Worm (Caenorhabditis elegans) whole organism, L4 larva: ENCODE results near the gene tps-2.

Experiments
- D1046.2 ChIP-seq: fragments of 200-800 bp; sonication (Bioruptor generic); IDR thresholded peaks from 2 replicates; pipeline ENCODE4 v1.3.6; 2022; ENCODE audit warnings: missing genetic modification characterization, missing compliant biosample characterization
- F44E2.7 ChIP-seq: fragments of 200-800 bp; sonication (Bioruptor generic); IDR thresholded peaks from 2 replicates; pipeline ENCODE4 v2.1.2; 2022; ENCODE audit warnings: missing genetic modification characterization, missing compliant biosample characterization
- T26A8.4 ChIP-seq: fragments of 200-800 bp; sonication (Bioruptor generic); IDR thresholded peaks from 2 replicates; pipeline ENCODE4 v1.3.6; 2022; ENCODE audit warnings: missing genetic modification characterization, missing compliant biosample characterization
- Y5F2A.4 ChIP-seq: fragments of 200-800 bp; sonication (Bioruptor generic); optimal IDR thresholded peaks from 2 replicates; lab custom pipeline; 2018; ENCODE audit warnings: mild to moderate bottlenecking, missing genetic modification characterization, missing compliant biosample characterization
- ZK337.2 ChIP-seq: fragments of 200-800 bp; sonication (Bioruptor generic); IDR thresholded peaks from 2 replicates; pipeline ENCODE4 v1.3.6; 2022; ENCODE audit warnings: missing genetic modification reagents, missing genetic modification characterization, missing compliant biosample characterization
- ZK546.5 ChIP-seq, 2 experiments: sonication (generic microtip); optimal IDR thresholded peaks; 2 replicates each; lab custom pipeline; 2017; ENCODE audit warnings: missing biosample characterization in 2 of 2, missing genetic modification characterization in 2 of 2
- aha-1 ChIP-seq: fragments of 150-350 bp; peaks from one replicate; lab custom pipeline; 2014; ENCODE audit warnings: missing biosample characterization, missing genetic modification characterization
- ama-1 ChIP-seq: fragments of 150-350 bp; optimal IDR thresholded peaks from 2 replicates; lab custom pipeline; 2014; ENCODE audit warnings: inconsistent platforms, mixed read lengths
- arid-1 ChIP-seq: fragments of 200-800 bp; sonication (Bioruptor generic); conservative IDR thresholded peaks from 2 replicates; pipeline ENCODE4 v1.3.6; 2022; ENCODE audit warnings: missing genetic modification reagents, missing genetic modification characterization, missing compliant biosample characterization
- daf-16 ChIP-seq, 3 experiments: sonication (generic microtip); optimal IDR thresholded peaks; 2 replicates each; lab custom pipeline; 2016 to 2017; ENCODE audit warnings: missing genetic modification characterization in 3 of 3, missing genetic modification reagents in 3 of 3, mild to moderate bottlenecking in 2 of 3, missing compliant biosample characterization in 2 of 3, missing biosample characterization in 1 of 3, moderate library complexity in 1 of 3
- dmd-6 ChIP-seq: fragments of 200-800 bp; sonication (Bioruptor generic); IDR thresholded peaks from 2 replicates; pipeline ENCODE4 v1.3.6; 2022; ENCODE audit warnings: missing genetic modification reagents, missing genetic modification characterization, missing compliant biosample characterization
- dmd-8 ChIP-seq: fragments of 200-800 bp; sonication (Bioruptor generic); IDR thresholded peaks from 2 replicates; pipeline ENCODE4 v1.3.6; 2022; ENCODE audit warnings: missing genetic modification characterization, missing compliant biosample characterization
- dpl-1 ChIP-seq: fragments of 150-350 bp; optimal IDR thresholded peaks from 2 replicates; lab custom pipeline; 2014; ENCODE audit warnings: missing biosample characterization, missing genetic modification reagents, missing genetic modification characterization
- duxl-1 ChIP-seq: sonication (generic microtip); optimal IDR thresholded peaks from 2 replicates; lab custom pipeline; 2016; ENCODE audit warnings: mild to moderate bottlenecking, missing genetic modification characterization, moderate library complexity, missing compliant biosample characterization; ENCODE audit not compliant: poor library complexity
- dve-1 ChIP-seq: sonication (generic microtip); optimal IDR thresholded peaks from 2 replicates; lab custom pipeline; 2017; ENCODE audit warnings: antibody characterized with exemption, mild to moderate bottlenecking, missing genetic modification characterization, missing compliant biosample characterization; ENCODE audit not compliant: insufficient read depth
- egl-27 ChIP-seq: sonication (generic microtip); optimal IDR thresholded peaks from 3 replicates; lab custom pipeline; 2017; ENCODE audit warnings: missing biosample characterization, missing genetic modification reagents, missing genetic modification characterization
- hif-1 ChIP-seq, 2 experiments: sonication (generic microtip); optimal IDR thresholded peaks; 2 replicates each; lab custom pipeline; 2016 to 2017; ENCODE audit warnings: missing compliant biosample characterization in 2 of 2, missing genetic modification characterization in 2 of 2, missing genetic modification reagents in 2 of 2, missing genotype in 2 of 2, mild to moderate bottlenecking in 1 of 2
- hlh-30 ChIP-seq: sonication (generic microtip); optimal IDR thresholded peaks from 2 replicates; lab custom pipeline; 2017; ENCODE audit warnings: antibody characterized with exemption, mild to moderate bottlenecking, missing genetic modification characterization, missing compliant biosample characterization; ENCODE audit not compliant: insufficient read depth
- madf-5 ChIP-seq, 2 experiments: fragments of 200-800 bp; sonication (Bioruptor generic); IDR thresholded peaks; 2 replicates each; pipeline ENCODE4 v1.3.6; 2022; ENCODE audit warnings: missing compliant biosample characterization in 2 of 2, missing genetic modification characterization in 2 of 2
- madf-9 ChIP-seq: fragments of 200-800 bp; sonication (Bioruptor generic); conservative IDR thresholded peaks from 2 replicates; pipeline ENCODE4 v1.3.6; 2022; ENCODE audit warnings: missing genetic modification reagents, missing genetic modification characterization, missing compliant biosample characterization
- mes-2 ChIP-seq: sonication (generic microtip); optimal IDR thresholded peaks from 2 replicates; lab custom pipeline; 2016; ENCODE audit warnings: missing genotype, mild to moderate bottlenecking, missing genetic modification characterization, missing compliant biosample characterization; ENCODE audit not compliant: poor library complexity, severe bottlenecking
- mxl-2 ChIP-seq: fragments of 200-800 bp; sonication (Bioruptor generic); conservative IDR thresholded peaks from 2 replicates; pipeline ENCODE4 v1.3.6; 2022; ENCODE audit warnings: missing genetic modification reagents, missing genetic modification characterization, missing compliant biosample characterization
- nhr-10 ChIP-seq: fragments of 150-350 bp; optimal IDR thresholded peaks from 2 replicates; lab custom pipeline; 2014; ENCODE audit warnings: missing biosample characterization, missing genetic modification characterization
- nhr-102 ChIP-seq: sonication (generic microtip); optimal IDR thresholded peaks from 2 replicates; lab custom pipeline; 2016; ENCODE audit warnings: mild to moderate bottlenecking, missing genetic modification characterization, moderate library complexity, missing compliant biosample characterization
- nhr-237 ChIP-seq: sonication (generic microtip); optimal IDR thresholded peaks from 2 replicates; lab custom pipeline; 2017; ENCODE audit warnings: missing biosample characterization, missing genetic modification characterization
- nhr-25 ChIP-seq: sonication (generic microtip); optimal IDR thresholded peaks from 2 replicates; lab custom pipeline; 2017; ENCODE audit warnings: missing genetic modification characterization, mild to moderate bottlenecking, missing compliant biosample characterization, antibody characterized with exemption, moderate library complexity, borderline replicate concordance; ENCODE audit not compliant: insufficient read depth
- nhr-42 ChIP-seq: fragments of 200-800 bp; sonication (Bioruptor generic); IDR thresholded peaks from 2 replicates; pipeline ENCODE4 v1.3.6; 2022; ENCODE audit warnings: missing genetic modification characterization, missing compliant biosample characterization
- nhr-48 ChIP-seq: sonication (generic microtip); optimal IDR thresholded peaks from 2 replicates; lab custom pipeline; 2016; ENCODE audit warnings: mild to moderate bottlenecking, missing genetic modification characterization, missing compliant biosample characterization
- nhr-6 ChIP-seq: fragments of 150-350 bp; optimal IDR thresholded peaks from 2 replicates; lab custom pipeline; 2014; ENCODE audit warnings: missing biosample characterization, missing genetic modification characterization
- php-3 ChIP-seq: fragments of 200-800 bp; sonication (Bioruptor generic); IDR thresholded peaks from 2 replicates; pipeline ENCODE4 v1.3.6; 2022; ENCODE audit warnings: missing genetic modification reagents, missing genetic modification characterization, missing compliant biosample characterization
- pqm-1 ChIP-seq: sonication (generic microtip); optimal IDR thresholded peaks from 2 replicates; lab custom pipeline; 2017; ENCODE audit warnings: missing biosample characterization, missing genetic modification characterization
- sdz-12 ChIP-seq: fragments of 200-800 bp; sonication (Bioruptor generic); optimal IDR thresholded peaks from 2 replicates; lab custom pipeline; 2018; ENCODE audit warnings: mild to moderate bottlenecking, missing genetic modification characterization, missing compliant biosample characterization
- snpc-1.2 ChIP-seq: fragments of 200-800 bp; sonication (Bioruptor generic); IDR thresholded peaks from 2 replicates; pipeline ENCODE4 v1.3.6; 2022; ENCODE audit warnings: missing genetic modification reagents, missing genetic modification characterization, missing compliant biosample characterization
- snpc-4 ChIP-seq: fragments of 150-350 bp; optimal IDR thresholded peaks from 2 replicates; lab custom pipeline; 2014; ENCODE audit warnings: missing biosample characterization, missing genetic modification characterization
- tra-1 ChIP-seq: fragments of 200-800 bp; sonication (Bioruptor generic); IDR thresholded peaks from 2 replicates; pipeline ENCODE4 v1.3.6; 2022; ENCODE audit warnings: missing genetic modification reagents, missing genetic modification characterization, missing compliant biosample characterization
- unc-62 ChIP-seq, 3 experiments: fragments of 150-350 bp in 1 of 3; sonication (generic microtip); optimal IDR thresholded peaks in 2 of 3; peaks in 1 of 3; 1 replicate in 1 of 3; 2 replicates in 2 of 3; lab custom pipeline; 2014 to 2017; ENCODE audit warnings: missing biosample characterization in 3 of 3, missing genetic modification characterization in 3 of 3, missing genetic modification reagents in 3 of 3, missing genotype in 1 of 3
- zfp-3 ChIP-seq: fragments of 200-800 bp; sonication (Bioruptor generic); conservative IDR thresholded peaks from 2 replicates; pipeline ENCODE4 v1.3.6; 2022; ENCODE audit warnings: missing genetic modification reagents, missing genetic modification characterization, missing compliant biosample characterization
- zip-11 ChIP-seq: fragments of 200-800 bp; sonication (Bioruptor generic); IDR thresholded peaks from 2 replicates; pipeline ENCODE4 v1.3.6; 2022; ENCODE audit warnings: missing genetic modification characterization, missing compliant biosample characterization

The tps-2 gene

ce11 chrII:14605026-14605425 lies 4.3 kb downstream of the tps-2 start:
- TF ChIP-seq unc-62 (GFP tag; optimal IDR thresholded peaks at IDR 0.05 in 1 of 2; lab: Kevin White, UChicago) (peak in 1 of 2 experiments; percentile 47), unc-62 (tag; optimal IDR thresholded peaks at IDR 0.05; lab: Kevin White, UChicago) (no peak), dve-1 (tag; lab: Kevin White, UChicago) (no peak), hif-1 (tag; optimal IDR thresholded peaks at IDR 0.05; lab: Kevin White, UChicago) (no peak), madf-9 (GFP tag; lab: Robert Waterston, UW) (0 out of 2 replicates have a peak, but pooled peaks have one; percentile 31), mes-2 (tag; lab: Kevin White, UChicago) (peak; percentile 7), duxl-1 (tag; lab: Kevin White, UChicago) (peak; percentile 33), sdz-12 (GFP tag; lab: Kevin White, UChicago) (peak; percentile 44), aha-1 (tag; lab: Kevin White, UChicago) (peak; percentile 97), Y5F2A.4 (peak; percentile 10)

- TF ChIP-seq hlh-30 (tag; lab: Kevin White, UChicago): no peak
- peak in 1 of 2 experiments; percentile 1 for TF ChIP-seq unc-62 (GFP tag; optimal IDR thresholded peaks at IDR 0.05 in 1 of 2; lab: Kevin White, UChicago)
- TF ChIP-seq unc-62 (tag; optimal IDR thresholded peaks at IDR 0.05; lab: Kevin White, UChicago): no peak
- peak; percentile 4 for TF ChIP-seq nhr-6 (tag; lab: Kevin White, UChicago)
- TF ChIP-seq nhr-48 (tag; lab: Kevin White, UChicago): no peak
- peak; percentile 66 for TF ChIP-seq aha-1 (tag; lab: Kevin White, UChicago)
- TF ChIP-seq daf-16 (GFP tag; optimal IDR thresholded peaks at IDR 0.05; lab: Kevin White, UChicago): no peak
- TF ChIP-seq daf-16 (tag; optimal IDR thresholded peaks at IDR 0.05; lab: Kevin White, UChicago): peak; percentile 19
Measured at ce11 chrII:14605479-14605878, 4.8 kb downstream of the tps-2 start, which contains the start of gene F19H8.2. TSS of gene F19H8.2 (minus strand) at chrII:14605869.

- no peak for TF ChIP-seq zip-11 (GFP tag; lab: Robert Waterston, UW)
Measured at ce11 chrII:14606172-14606571, 5.5 kb downstream of the tps-2 start, which contains the start of gene arl-3. TSS of gene arl-3 (plus strand) at chrII:14606472.

- TF ChIP-seq tra-1 (GFP tag; lab: Robert Waterston, UW) (no peak), unc-62 (GFP tag; optimal IDR thresholded peaks at IDR 0.05 in 1 of 2; lab: Kevin White, UChicago) (peak in 1 of 2 experiments; percentile 50), unc-62 (tag; optimal IDR thresholded peaks at IDR 0.05; lab: Kevin White, UChicago) (no peak), D1046.2 (no peak), aha-1 (tag; lab: Kevin White, UChicago) (peak; percentile 86), nhr-42 (0 out of 2 replicates have a peak, but pooled peaks have one; percentile 55), ama-1 (peak; percentile 79), nhr-6 (tag; lab: Kevin White, UChicago) (peak; percentile 6)
Measured at ce11 chrII:14608508-14608907, 7.8 kb downstream of the tps-2 start.

ce11 chrII:14609297-14609937 lies 8.7 kb downstream of the tps-2 start:
- TF ChIP-seq nhr-102: no peak
- no peak for TF ChIP-seq snpc-4 (tag; lab: Kevin White, UChicago)
- TF ChIP-seq dmd-8 (GFP tag; lab: Robert Waterston, UW): 0 out of 2 replicates have a peak, but pooled peaks have one; percentile 35
- TF ChIP-seq mxl-2: no peak
- no peak for TF ChIP-seq php-3
- TF ChIP-seq egl-27 (tag; lab: Kevin White, UChicago): no peak
- TF ChIP-seq pqm-1 (tag; lab: Kevin White, UChicago): no peak
- no peak for TF ChIP-seq nhr-25 (tag; lab: Kevin White, UChicago)
- no peak for TF ChIP-seq snpc-1.2 (GFP tag; lab: Robert Waterston, UW)
- TF ChIP-seq F44E2.7: no peak
- TF ChIP-seq dmd-6: no peak
- no peak for TF ChIP-seq arid-1 (GFP tag; lab: Robert Waterston, UW)
- no peak for TF ChIP-seq nhr-48 (tag; lab: Kevin White, UChicago)
- no peak for TF ChIP-seq dpl-1 (GFP tag; lab: Kevin White, UChicago)
- TF ChIP-seq aha-1 (tag; lab: Kevin White, UChicago): peak; percentile 96
- TF ChIP-seq nhr-10 (tag; lab: Kevin White, UChicago): no peak
- TF ChIP-seq zfp-3 (GFP tag; lab: Robert Waterston, UW): no peak
- TF ChIP-seq ama-1: peak; percentile 66
- 0 out of 4 replicates have a peak, but pooled peaks of 1 of the 2 experiments have one; percentile 54 for TF ChIP-seq madf-5 (GFP tag; IDR thresholded peaks at IDR 0.05; lab: Robert Waterston, UW)
- TF ChIP-seq T26A8.4 (GFP tag; lab: Robert Waterston, UW): 0 out of 2 replicates have a peak, but pooled peaks have one; percentile 18
- no peak for TF ChIP-seq ZK546.5 (tag; optimal IDR thresholded peaks at IDR 0.05; lab: Kevin White, UChicago)
- TF ChIP-seq nhr-237 (tag; lab: Kevin White, UChicago): no peak
- TF ChIP-seq ZK337.2 (GFP tag; lab: Robert Waterston, UW): no peak
